Worm (Caenorhabditis elegans) whole organism, late embryonic: Measurements from ENCODE around the gene F19H6.5.

Experiments
- K02D7.2 ChIP-seq: sonication (generic microtip); optimal IDR thresholded peaks from 2 replicates; lab custom pipeline; 2017; ENCODE audit warnings: mild to moderate bottlenecking, missing genetic modification characterization, missing compliant biosample characterization
- Y22D7AL.16 ChIP-seq: sonication (generic microtip); optimal IDR thresholded peaks from 2 replicates; lab custom pipeline; 2016; ENCODE audit warnings: missing genetic modification characterization, missing compliant biosample characterization
- ahr-1 ChIP-seq: sonication (generic microtip); optimal IDR thresholded peaks from 2 replicates; lab custom pipeline; 2016; ENCODE audit warnings: missing genetic modification characterization, missing compliant biosample characterization
- ceh-6 ChIP-seq: fragments of 200-800 bp; sonication (Bioruptor generic); optimal IDR thresholded peaks from 2 replicates; lab custom pipeline; 2018; ENCODE audit warnings: mild to moderate bottlenecking, missing genetic modification characterization, missing compliant biosample characterization
- fkh-10 ChIP-seq: fragments of 150-350 bp; optimal IDR thresholded peaks from 2 replicates; lab custom pipeline; 2014; ENCODE audit warnings: missing biosample characterization, missing genetic modification reagents, missing genetic modification characterization
- hlh-30 ChIP-seq: sonication (generic microtip); optimal IDR thresholded peaks from 2 replicates; lab custom pipeline; 2017; ENCODE audit warnings: antibody characterized with exemption, missing genetic modification characterization, missing compliant biosample characterization; ENCODE audit not compliant: insufficient read depth
- mec-3 ChIP-seq: sonication (generic microtip); optimal IDR thresholded peaks from 2 replicates; lab custom pipeline; 2016; ENCODE audit warnings: borderline replicate concordance, missing genetic modification characterization, missing compliant biosample characterization
- nhr-232 ChIP-seq: sonication (generic microtip); optimal IDR thresholded peaks from 2 replicates; lab custom pipeline; 2016; ENCODE audit warnings: missing genetic modification characterization, missing compliant biosample characterization
- npax-4 ChIP-seq: sonication (generic microtip); optimal IDR thresholded peaks from 2 replicates; lab custom pipeline; 2016; ENCODE audit warnings: missing genetic modification characterization, missing compliant biosample characterization
- odd-2 ChIP-seq: sonication (generic microtip); optimal IDR thresholded peaks from 2 replicates; lab custom pipeline; 2017; ENCODE audit warnings: antibody characterized with exemption, mild to moderate bottlenecking, missing genetic modification characterization, missing compliant biosample characterization
- pax-1 ChIP-seq: fragments of 150-350 bp; optimal IDR thresholded peaks from 2 replicates; lab custom pipeline; 2014; ENCODE audit warnings: missing biosample characterization, missing genetic modification characterization
- sox-2 ChIP-seq: fragments of 200-800 bp; sonication (Bioruptor generic); IDR thresholded peaks from 2 replicates; pipeline ENCODE4 v1.3.6; 2022; ENCODE audit warnings: missing genetic modification reagents, missing genetic modification characterization, missing compliant biosample characterization
- ttx-3 ChIP-seq: sonication (generic microtip); optimal IDR thresholded peaks from 2 replicates; lab custom pipeline; 2016; ENCODE audit warnings: missing genetic modification reagents, missing genetic modification characterization, missing compliant biosample characterization
- unc-3 ChIP-seq, 2 experiments: fragments of 200-800 bp in 1 of 2; sonication (Bioruptor generic) in 1 of 2; sonication (generic microtip) in 1 of 2; conservative IDR thresholded peaks in 1 of 2; optimal IDR thresholded peaks in 1 of 2; 2 replicates each; pipeline versions ENCODE4 v1.3.6 to Lab custom; 2016 to 2022; ENCODE audit warnings: missing compliant biosample characterization in 2 of 2, missing genetic modification characterization in 2 of 2, missing genetic modification reagents in 1 of 2

F19H6.5 gene

ce11 chrX:12313779-12314178 is 50.9 kb downstream of the F19H6.5 start:
- TF ChIP-seq fkh-10 (GFP tag; lab: Kevin White, UChicago): no peak
- TF ChIP-seq mec-3 (tag; lab: Kevin White, UChicago): no peak
- no peak for TF ChIP-seq ttx-3 (tag; lab: Kevin White, UChicago)
- no peak for TF ChIP-seq ceh-6 (GFP tag; lab: Kevin White, UChicago)
- no peak for TF ChIP-seq K02D7.2 (tag; lab: Kevin White, UChicago)
- no peak for TF ChIP-seq Y22D7AL.16 (tag; lab: Kevin White, UChicago)
- no peak for TF ChIP-seq ahr-1 (tag; lab: Kevin White, UChicago)
- no peak for TF ChIP-seq odd-2 (tag; lab: Kevin White, UChicago)
- TF ChIP-seq hlh-30 (tag; lab: Kevin White, UChicago): no peak
- TF ChIP-seq sox-2 (GFP tag; lab: Robert Waterston, UW): no peak
- TF ChIP-seq unc-3 (GFP tag; conservative IDR thresholded peaks at IDR 0.05; lab: Robert Waterston, UW): no peak
- no peak for TF ChIP-seq unc-3 (tag; optimal IDR thresholded peaks at IDR 0.05; lab: Kevin White, UChicago)
- TF ChIP-seq npax-4 (tag; lab: Kevin White, UChicago): no peak
- TF ChIP-seq pax-1 (tag; lab: Kevin White, UChicago): no peak
- no peak for TF ChIP-seq nhr-232
